Worm (Caenorhabditis elegans) whole organism, young adult: ENCODE data around the gene T05H10.1.

ENCODE experiments used
- B0261.1 ChIP-seq: sonication (generic microtip); optimal IDR thresholded peaks from 2 replicates; lab custom pipeline; 2016; ENCODE audit warnings: mild to moderate bottlenecking, missing genetic modification characterization, moderate library complexity, missing compliant biosample characterization
- F10E7.11 ChIP-seq: sonication (generic microtip); optimal IDR thresholded peaks from 2 replicates; lab custom pipeline; 2017; ENCODE audit warnings: mild to moderate bottlenecking, missing genetic modification characterization, moderate library complexity, missing compliant biosample characterization
- F33H1.4 ChIP-seq: fragments of 200-800 bp; sonication (Bioruptor generic); IDR thresholded peaks from 2 replicates; pipeline ENCODE4 v1.3.6; 2022; ENCODE audit warnings: missing genetic modification reagents, missing genetic modification characterization, missing compliant biosample characterization
- F52B5.7 ChIP-seq: sonication (generic microtip); optimal IDR thresholded peaks from 2 replicates; lab custom pipeline; 2016; ENCODE audit warnings: mild to moderate bottlenecking, missing genetic modification characterization, missing compliant biosample characterization
- K12H6.12 ChIP-seq: fragments of 200-800 bp; sonication (Bioruptor generic); optimal IDR thresholded peaks from 2 replicates; lab custom pipeline; 2018; ENCODE audit warnings: mild to moderate bottlenecking, missing genetic modification characterization, missing compliant biosample characterization
- T07F8.4 ChIP-seq: sonication (generic microtip); optimal IDR thresholded peaks from 2 replicates; lab custom pipeline; 2016; ENCODE audit warnings: mild to moderate bottlenecking, missing genetic modification characterization, moderate library complexity, missing compliant biosample characterization
- Y67H2A.10 ChIP-seq: fragments of 200-800 bp; sonication (Bioruptor generic); conservative IDR thresholded peaks from 2 replicates; pipeline ENCODE4 v1.3.6; 2022; ENCODE audit warnings: missing genetic modification reagents, missing genetic modification characterization, missing compliant biosample characterization
- Y95B8A.8 ChIP-seq: fragments of 200-800 bp; sonication (Bioruptor generic); IDR thresholded peaks from 2 replicates; pipeline ENCODE4 v1.3.6; 2022; ENCODE audit warnings: missing genetic modification reagents, missing genetic modification characterization, missing compliant biosample characterization
- akir-1 ChIP-seq: fragments of 200-800 bp; sonication (Bioruptor generic); optimal IDR thresholded peaks from 2 replicates; lab custom pipeline; 2018; ENCODE audit warnings: mild to moderate bottlenecking, missing genetic modification characterization, moderate library complexity, missing compliant biosample characterization
- ama-1 ChIP-seq, 3 experiments: fragments of 150-350 bp in 1 of 3; sonication (generic microtip) in 2 of 3; optimal IDR thresholded peaks; 2 replicates each; lab custom pipeline; 2014 to 2018; ENCODE audit warnings: missing biosample characterization in 2 of 3, missing genetic modification characterization in 2 of 3, missing genetic modification reagents in 2 of 3
- attf-3 ChIP-seq: fragments of 200-800 bp; sonication (Bioruptor generic); conservative IDR thresholded peaks from 2 replicates; pipeline ENCODE4 v1.3.6; 2022; ENCODE audit warnings: missing genetic modification reagents, missing genetic modification characterization, missing compliant biosample characterization
- attf-5 ChIP-seq: fragments of 200-800 bp; sonication (Bioruptor generic); optimal IDR thresholded peaks from 2 replicates; lab custom pipeline; 2018; ENCODE audit warnings: mild to moderate bottlenecking, missing genetic modification characterization, missing compliant biosample characterization
- cebp-1 ChIP-seq, 2 experiments: fragments of 200-800 bp in 1 of 2; sonication (Bioruptor generic) in 1 of 2; sonication (generic microtip) in 1 of 2; IDR thresholded peaks in 1 of 2; optimal IDR thresholded peaks in 1 of 2; 2 replicates each; pipeline versions ENCODE4 v1.3.6 to Lab custom; 2017 to 2022; ENCODE audit warnings: missing compliant biosample characterization in 2 of 2, missing genetic modification characterization in 2 of 2, mild to moderate bottlenecking in 1 of 2, missing genetic modification reagents in 1 of 2, moderate library complexity in 1 of 2
- ceh-40 ChIP-seq: fragments of 200-800 bp; sonication (Bioruptor generic); IDR thresholded peaks from 2 replicates; pipeline ENCODE4 v1.3.6; 2022; ENCODE audit warnings: missing genetic modification characterization, missing compliant biosample characterization
- ceh-91 ChIP-seq: fragments of 200-800 bp; sonication (Bioruptor generic); IDR thresholded peaks from 2 replicates; pipeline ENCODE4 v1.3.6; 2022; ENCODE audit warnings: missing genetic modification reagents, missing genetic modification characterization, missing compliant biosample characterization
- efl-1 ChIP-seq: fragments of 150-350 bp; optimal IDR thresholded peaks from 2 replicates; lab custom pipeline; 2014; ENCODE audit warnings: missing biosample characterization, missing genetic modification reagents, missing genetic modification characterization
- gei-17 ChIP-seq: fragments of 200-800 bp; sonication (Bioruptor generic); optimal IDR thresholded peaks from 2 replicates; lab custom pipeline; 2018; ENCODE audit warnings: mild to moderate bottlenecking, missing genetic modification characterization, missing compliant biosample characterization
- hmg-1.2 ChIP-seq: fragments of 200-800 bp; sonication (Bioruptor generic); IDR thresholded peaks from 2 replicates; pipeline ENCODE4 v1.3.6; 2022; ENCODE audit warnings: missing genetic modification reagents, missing genetic modification characterization, missing compliant biosample characterization
- lag-1 ChIP-seq: fragments of 200-800 bp; sonication (Bioruptor generic); IDR thresholded peaks from 2 replicates; pipeline ENCODE4 v1.3.6; 2022; ENCODE audit warnings: missing genetic modification reagents, missing genetic modification characterization, missing compliant biosample characterization
- lin-54 ChIP-seq: fragments of 200-800 bp; sonication (Bioruptor generic); optimal IDR thresholded peaks from 2 replicates; lab custom pipeline; 2018; ENCODE audit warnings: mild to moderate bottlenecking, missing genetic modification characterization, missing compliant biosample characterization
- lir-1 ChIP-seq: fragments of 200-800 bp; sonication (Bioruptor generic); conservative IDR thresholded peaks from 2 replicates; pipeline ENCODE4 v1.3.6; 2022; ENCODE audit warnings: missing genetic modification reagents, missing genetic modification characterization, missing compliant biosample characterization
- lsy-27 ChIP-seq: sonication (generic microtip); optimal IDR thresholded peaks from 2 replicates; lab custom pipeline; 2017; ENCODE audit warnings: missing genetic modification characterization, mild to moderate bottlenecking, missing compliant biosample characterization, antibody characterized with exemption, missing genotype, borderline replicate concordance; ENCODE audit not compliant: insufficient read depth
- mes-4 ChIP-seq: sonication (generic microtip); optimal IDR thresholded peaks from 2 replicates; lab custom pipeline; 2016; ENCODE audit warnings: missing genotype, missing genetic modification characterization, missing compliant biosample characterization
- nhr-120 ChIP-seq: fragments of 200-800 bp; sonication (Bioruptor generic); IDR thresholded peaks from 2 replicates; pipeline ENCODE4 v1.3.6; 2022; ENCODE audit warnings: missing genetic modification characterization, missing compliant biosample characterization
- pha-4 ChIP-seq: fragments of 150-350 bp; sonication (generic microtip); optimal IDR thresholded peaks from 2 replicates; lab custom pipeline; 2014; ENCODE audit warnings: missing biosample characterization, missing genetic modification reagents, missing genetic modification characterization
- rcor-1 ChIP-seq: fragments of 200-800 bp; sonication (Bioruptor generic); IDR thresholded peaks from 2 replicates; pipeline ENCODE4 v1.3.6; 2022; ENCODE audit warnings: missing genetic modification reagents, missing genetic modification characterization, missing compliant biosample characterization
- rpc-1 ChIP-seq, 2 experiments: fragments of 150-350 bp in 1 of 2; sonication (generic microtip) in 1 of 2; optimal IDR thresholded peaks; 2 replicates each; lab custom pipeline; 2014 to 2018; ENCODE audit warnings: missing biosample characterization in 1 of 2, missing genetic modification characterization in 1 of 2, missing genetic modification reagents in 1 of 2, missing genotype in 1 of 2
- sdz-38 ChIP-seq: sonication (generic microtip); optimal IDR thresholded peaks from 2 replicates; lab custom pipeline; 2016; ENCODE audit warnings: missing genotype, missing genetic modification characterization, missing compliant biosample characterization
- somi-1 ChIP-seq: fragments of 200-800 bp; sonication (Bioruptor generic); optimal IDR thresholded peaks from 2 replicates; lab custom pipeline; 2018; ENCODE audit warnings: mild to moderate bottlenecking, missing genetic modification characterization, missing compliant biosample characterization
- tbx-9 ChIP-seq: sonication (generic microtip); optimal IDR thresholded peaks from 2 replicates; lab custom pipeline; 2016; ENCODE audit warnings: borderline replicate concordance, missing genetic modification characterization, inconsistent platforms, missing compliant biosample characterization
- xnd-1 ChIP-seq: sonication (generic microtip); optimal IDR thresholded peaks from 2 replicates; lab custom pipeline; 2016; ENCODE audit warnings: missing genotype, missing genetic modification reagents, missing genetic modification characterization, missing compliant biosample characterization
- zfh-2 ChIP-seq: fragments of 200-800 bp; sonication (Bioruptor generic); conservative IDR thresholded peaks from 2 replicates; pipeline ENCODE4 v1.3.6; 2022; ENCODE audit warnings: missing genetic modification reagents, missing genetic modification characterization, missing compliant biosample characterization
- ztf-25 ChIP-seq: fragments of 200-800 bp; sonication (Bioruptor generic); IDR thresholded peaks from 2 replicates; pipeline ENCODE4 v1.3.6; 2022; ENCODE audit warnings: missing genetic modification reagents, missing genetic modification characterization, missing compliant biosample characterization
- ztf-3 ChIP-seq: fragments of 200-800 bp; sonication (Bioruptor generic); optimal IDR thresholded peaks from 2 replicates; lab custom pipeline; 2018; ENCODE audit warnings: mild to moderate bottlenecking, missing genetic modification characterization, missing compliant biosample characterization

Gene T05H10.1

ce11 chrII:8039416-8039815 lies 3.0 kb upstream of the T05H10.1 start, which contains the start of the genes ubh-4 and algn-6 (continued):
- TF ChIP-seq ceh-91 (peak; percentile 69; the same call in 1 of the 2 replicates), lsy-27 (tag; lab: Kevin White, UChicago) (no peak), nhr-120 (no peak), rpc-1 (optimal IDR thresholded peaks at IDR 0.05; lab: Kevin White, UChicago) (no peak), rpc-1 (tag; optimal IDR thresholded peaks at IDR 0.05; lab: Kevin White, UChicago) (no peak), efl-1 (GFP tag; lab: Kevin White, UChicago) (peak; percentile 48), rcor-1 (0 out of 2 replicates have a peak, but pooled peaks have one; percentile 24), cebp-1 (GFP tag; IDR thresholded peaks at IDR 0.05; lab: Robert Waterston, UW) (no peak), cebp-1 (tag; optimal IDR thresholded peaks at IDR 0.05; lab: Kevin White, UChicago) (peak; percentile 32)

ce11 chrII:8041642-8042041 lies 747 bp upstream of the T05H10.1 start:
- TF ChIP-seq nhr-120 (no peak), somi-1 (no peak), sdz-38 (tag; lab: Kevin White, UChicago) (no peak), attf-3 (GFP tag; lab: Robert Waterston, UW) (peak; percentile 95), mes-4 (tag; lab: Kevin White, UChicago) (no peak), ama-1 (optimal IDR thresholded peaks at IDR 0.05; lab: Kevin White, UChicago) (no peak), ama-1 (GFP tag; optimal IDR thresholded peaks at IDR 0.05; lab: Kevin White, UChicago) (no peak), hmg-1.2 (GFP tag; lab: Robert Waterston, UW) (peak; percentile 18; the same call in 1 of the 2 replicates), tbx-9 (tag; lab: Kevin White, UChicago) (no peak), cebp-1 (GFP tag; IDR thresholded peaks at IDR 0.05; lab: Robert Waterston, UW) (no peak), cebp-1 (tag; optimal IDR thresholded peaks at IDR 0.05; lab: Kevin White, UChicago) (peak; percentile 16), attf-5 (GFP tag; lab: Kevin White, UChicago) (peak; percentile 54), pha-4 (no peak), F52B5.7 (tag; lab: Kevin White, UChicago) (no peak), xnd-1 (tag; lab: Kevin White, UChicago) (no peak)
- TF ChIP-seq, all 124 proteins: peak for 4

DNA sequence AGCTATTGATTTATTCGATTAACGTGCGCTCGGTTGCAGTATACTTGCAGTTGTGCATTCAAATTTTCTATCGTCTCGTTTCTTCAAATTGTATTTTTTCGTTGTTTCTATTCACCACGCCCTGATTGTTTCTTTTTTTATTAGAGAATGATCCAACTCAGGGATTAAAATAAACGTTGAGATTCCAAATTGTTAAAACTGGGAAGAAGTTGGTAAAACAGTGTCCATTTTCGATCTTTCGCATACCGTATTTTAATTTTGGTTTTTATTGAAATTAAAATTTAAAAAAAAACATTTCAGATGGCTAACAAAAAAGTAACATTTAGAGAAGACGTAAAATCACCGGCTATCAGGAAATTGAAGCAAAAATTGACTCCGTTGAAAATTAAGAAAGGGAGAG lies 4.9 kb downstream of the T05H10.1 start, which contains the start of gene apn-1:
apn-1 (plus strand) TSS at position 301 of the 400 bp plus-strand sequence.
- TF ChIP-seq ztf-3 (no peak), ama-1 (optimal IDR thresholded peaks at IDR 0.05; lab: Kevin White, UChicago) (no peak), ama-1 (GFP tag; optimal IDR thresholded peaks at IDR 0.05; lab: Kevin White, UChicago) (peak in 1 of 2 experiments; percentile 13)

DNA sequence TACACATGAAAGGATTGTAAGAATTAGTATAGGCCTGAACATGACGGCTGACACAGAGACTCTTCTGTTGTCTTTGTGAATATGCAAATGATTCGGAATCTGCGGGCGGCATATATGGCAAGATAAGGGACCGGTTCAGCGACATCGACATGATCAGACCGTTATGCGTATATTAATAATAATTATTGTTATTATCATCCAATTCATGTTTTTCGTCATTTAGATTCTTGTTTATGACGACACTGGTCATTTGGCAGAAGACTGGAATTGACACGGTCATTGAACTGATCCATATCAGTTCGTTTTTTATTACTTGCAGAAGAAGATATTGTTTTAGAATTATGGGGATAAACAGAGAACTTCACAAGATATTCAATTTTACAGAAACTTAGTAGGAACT lies 8.1 kb downstream of the T05H10.1 start, which contains the start of gene mtre-1:
mtre-1 (minus strand) TSS at position 101 of the 400 bp plus-strand sequence.
- no peak for TF ChIP-seq B0261.1 (tag; lab: Kevin White, UChicago)
- TF ChIP-seq nhr-120 = no peak
- no peak for TF ChIP-seq F10E7.11 (tag; lab: Kevin White, UChicago)
- TF ChIP-seq zfh-2 (GFP tag; lab: Robert Waterston, UW) = no peak
- TF ChIP-seq T07F8.4 (tag; lab: Kevin White, UChicago) = no peak
- no peak for TF ChIP-seq K12H6.12
- TF ChIP-seq akir-1 = no peak
- TF ChIP-seq lin-54 (GFP tag; lab: Kevin White, UChicago) = no peak
- no peak for TF ChIP-seq lir-1
- no peak for TF ChIP-seq hmg-1.2 (GFP tag; lab: Robert Waterston, UW)
- no peak for TF ChIP-seq gei-17 (GFP tag; lab: Kevin White, UChicago)
- no peak for TF ChIP-seq F33H1.4 (GFP tag; lab: Robert Waterston, UW)
- no peak for TF ChIP-seq lag-1 (GFP tag; lab: Robert Waterston, UW)
- TF ChIP-seq Y67H2A.10 (GFP tag; lab: Robert Waterston, UW) = no peak
- TF ChIP-seq attf-3 (GFP tag; lab: Robert Waterston, UW) = no peak
- TF ChIP-seq Y95B8A.8 = no peak
- TF ChIP-seq ztf-25 (GFP tag; lab: Robert Waterston, UW) = no peak
- no peak for TF ChIP-seq ceh-40 (GFP tag; lab: Robert Waterston, UW)
